Worm (Caenorhabditis elegans): Measurements from ENCODE around the gene fipr-20.

ce11 chrIII:7460018-7460417 is 2.2 kb downstream of the fipr-20 start, which contains the start of gene mls-1:
- TF ChIP-seq nhr-11 (tag; optimal IDR thresholded peaks at IDR 0.05) = no peak
- TF ChIP-seq lsy-2 (tag; optimal IDR thresholded peaks at IDR 0.05) = no peak
- no peak for TF ChIP-seq ama-1 (optimal IDR thresholded peaks at IDR 0.05)
- TF ChIP-seq ztf-4 (tag; optimal IDR thresholded peaks at IDR 0.05) = no peak
- TF ChIP-seq skn-1 (tag; optimal IDR thresholded peaks at IDR 0.05) = no peak
- TF ChIP-seq fos-1 (tag; optimal IDR thresholded peaks at IDR 0.05) = no peak
- TF ChIP-seq unc-55 (GFP tag; optimal IDR thresholded peaks at IDR 0.05) = no peak
- no peak for TF ChIP-seq nhr-23 (tag; optimal IDR thresholded peaks at IDR 0.05)
- TF ChIP-seq nhr-6 (tag; optimal IDR thresholded peaks at IDR 0.05) = no peak
- no peak for TF ChIP-seq aly-2 (tag; optimal IDR thresholded peaks at IDR 0.05)
